Fruit fly (Drosophila melanogaster) S2 (cell line): ENCODE results near the gene Mur11Da.

Source experiments
- CG8478 ChIP-seq: fragments of >200 bp; optimal IDR thresholded peaks from 2 replicates; lab custom pipeline; 2018
- CTCF ChIP-seq, 2 experiments: fragments of >200 bp; optimal IDR thresholded peaks; 2 replicates each; lab custom pipeline; 2018

DNA sequence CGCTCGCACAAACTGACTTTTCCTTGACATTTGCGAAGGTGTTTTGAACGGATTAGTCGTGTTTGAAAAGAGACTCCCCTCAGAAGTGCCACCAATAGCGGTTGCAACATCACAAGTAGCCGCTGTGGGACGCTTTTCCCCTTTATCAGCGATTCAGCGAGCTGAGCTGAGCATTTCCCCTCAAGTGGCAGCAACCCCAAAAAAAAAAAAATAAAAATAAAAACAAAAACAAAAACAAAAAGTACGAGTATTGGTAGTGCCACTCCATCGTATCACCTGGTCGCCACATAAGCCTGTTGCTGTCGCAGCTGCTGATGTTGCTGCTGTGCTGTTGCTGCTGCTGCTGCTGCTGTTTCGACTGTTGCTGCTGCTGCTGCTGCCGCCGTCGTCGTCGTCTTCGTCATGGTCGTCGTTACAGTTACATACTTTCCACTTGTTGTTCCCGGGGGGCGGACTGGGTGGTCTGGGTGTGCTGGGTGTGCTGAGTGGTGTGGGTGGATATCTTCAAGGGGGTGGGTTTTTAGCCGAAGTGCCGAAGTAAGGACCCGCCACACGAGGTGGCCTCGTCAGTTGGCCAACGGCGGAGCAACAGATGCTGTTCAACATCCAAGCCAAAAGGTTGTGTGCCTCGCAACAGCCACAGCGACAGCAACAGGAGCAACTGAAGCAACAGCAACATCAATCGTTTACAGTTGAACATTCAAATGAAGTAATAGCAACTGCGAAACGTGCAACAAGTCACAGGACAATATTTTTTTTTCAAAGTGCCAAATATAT lies 20.5 kb downstream of the Mur11Da start, which contains the start of gene rsh:
- TF ChIP-seq CG8478, result no peak
- TF ChIP-seq CTCF (optimal IDR thresholded peaks at IDR 0.05; lab: Kevin White, UChicago), result no peak
